Fruit fly (Drosophila melanogaster): ENCODE measurements around the gene PolI.

The PolI gene

DNA sequence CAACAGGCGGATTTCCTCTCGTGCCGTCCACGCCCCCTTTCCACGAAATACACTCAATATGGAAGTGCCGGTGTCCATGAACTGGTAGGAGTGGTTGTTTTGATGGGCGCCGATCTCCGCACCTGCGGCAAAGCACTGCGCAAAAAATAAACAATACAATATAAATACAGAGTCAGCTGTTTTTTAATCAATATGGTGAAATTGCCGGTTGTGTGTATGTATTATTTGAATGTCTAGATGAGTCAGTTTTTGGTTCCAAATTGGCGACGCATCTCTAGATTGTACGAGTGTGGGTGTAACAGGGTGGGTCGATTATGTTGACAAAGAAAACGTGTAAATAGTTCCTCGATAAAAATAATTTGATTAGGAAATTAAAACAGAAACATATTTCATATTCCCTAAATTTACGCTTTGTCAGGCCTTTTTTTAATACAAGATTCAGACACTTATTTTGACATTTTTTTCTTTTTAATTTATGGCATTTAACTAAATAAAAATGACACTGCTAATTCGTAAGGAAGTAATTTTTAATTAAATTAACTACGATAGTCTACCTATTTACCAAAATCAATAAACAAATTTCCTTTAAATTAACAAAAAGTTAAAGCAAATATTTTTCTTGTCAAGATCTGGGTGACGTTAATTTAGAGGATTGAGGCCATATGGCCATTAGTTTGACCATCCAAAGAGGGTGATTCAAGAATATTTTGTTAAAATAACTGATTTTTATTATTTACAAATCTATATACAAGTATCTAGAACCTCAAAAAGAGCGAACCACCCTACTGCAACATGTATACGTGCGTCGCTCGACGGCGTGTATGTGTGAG is 6.4 kb downstream of the PolI start (continued):
- TF ChIP-seq CG5953 (GFP tag; IDR thresholded peaks at IDR 0.05) (peak; percentile 71), CG12299 (tag; optimal IDR thresholded peaks at IDR 0.05) (peak; percentile 86), pum (GFP tag; optimal IDR thresholded peaks at IDR 0.05) (peak; percentile 41), danr (GFP tag; IDR thresholded peaks at IDR 0.05) (peak; percentile 18; the same call in 1 of the 2 replicates), CG15073 (GFP tag; optimal IDR thresholded peaks at IDR 0.05) (peak; percentile 54), CG8290 (GFP tag; optimal IDR thresholded peaks at IDR 0.05) (no peak), CG8290 (tag; optimal IDR thresholded peaks at IDR 0.05) (peak; percentile 57 to 70), pho (GFP tag; optimal IDR thresholded peaks at IDR 0.05) (peak; percentile 87), CG7271 (tag; optimal IDR thresholded peaks at IDR 0.05) (peak; percentile 6), CG7928 (GFP tag; optimal IDR thresholded peaks at IDR 0.05) (peak; percentile 72), CG10209 (GFP tag; optimal IDR thresholded peaks at IDR 0.05) (peak; percentile 92), CG34224 (GFP tag; IDR thresholded peaks at IDR 0.05; ENCODE audit: partially characterized antibody) (no peak), CG16779 (GFP tag; IDR thresholded peaks at IDR 0.05) (peak; percentile 48; the same call in 1 of the 2 replicates), gcm2 (GFP tag; optimal IDR thresholded peaks at IDR 0.05) (peak; percentile 8), CG12769 (tag; optimal IDR thresholded peaks at IDR 0.05) (peak; percentile 63), CG11247 (GFP tag; IDR thresholded peaks at IDR 0.05) (peak; percentile 50), CG2889 (GFP tag; IDR thresholded peaks at IDR 0.05) (no peak; the same call in 1 of the 3 replicates), CG31224 (GFP tag; IDR thresholded peaks at IDR 0.05) (peak; percentile 66), vnd (GFP tag; IDR thresholded peaks at IDR 0.05; ENCODE audit: partially characterized antibody) (no peak), HHEX (GFP tag; optimal IDR thresholded peaks at IDR 0.05) (peak; percentile 90), Bdp1 (GFP tag; optimal IDR thresholded peaks at IDR 0.05) (peak; percentile 59), CG1647 (GFP tag; optimal IDR thresholded peaks at IDR 0.05) (peak; percentile 47), pan (optimal IDR thresholded peaks at IDR 0.05) (no peak), pan (GFP tag; optimal IDR thresholded peaks at IDR 0.05 in 1 of 2, IDR thresholded peaks at IDR 0.05 in 1 of 2) (peak in 1 of 2 experiments; percentile 73), z (GFP tag; IDR thresholded peaks at IDR 0.05) (no peak), en (GFP tag; optimal IDR thresholded peaks at IDR 0.05) (peak; percentile 41), CG12071 (GFP tag; optimal IDR thresholded peaks at IDR 0.05) (peak; percentile 63), CG10147 (GFP tag; optimal IDR thresholded peaks at IDR 0.05) (peak; percentile 94), CG6689 (GFP tag; IDR thresholded peaks at IDR 0.05) (peak; percentile 85), luna (GFP tag; optimal IDR thresholded peaks at IDR 0.05) (peak; percentile 47), chn (GFP tag; optimal IDR thresholded peaks at IDR 0.05) (peak; percentile 63), Ets65A (GFP tag) (peak; percentile 78), CG32532 (GFP tag; IDR thresholded peaks at IDR 0.05) (peak; percentile 84), CG11696 (GFP tag; IDR thresholded peaks at IDR 0.05) (peak; percentile 25; the same call in 1 of the 2 replicates), tap (tag; optimal IDR thresholded peaks at IDR 0.05) (peak; percentile 87), CG14014 (GFP tag; IDR thresholded peaks at IDR 0.05) (peak; percentile 69), insv (GFP tag; optimal IDR thresholded peaks at IDR 0.05) (peak in 1 of 2 experiments; percentile 71), toy (GFP tag; IDR thresholded peaks at IDR 0.05) (no peak), pzg (GFP tag; optimal IDR thresholded peaks at IDR 0.05) (peak; percentile 17), Bgb (GFP tag; IDR thresholded peaks at IDR 0.05; ENCODE audit: partially characterized antibody) (no peak), exex (tag; optimal IDR thresholded peaks at IDR 0.05) (peak; percentile 69), sob (GFP tag; IDR thresholded peaks at IDR 0.05) (peak; percentile 72; the same call in 1 of the 2 replicates), MESR4 (GFP tag; optimal IDR thresholded peaks at IDR 0.05) (no peak), Stat92E (GFP tag; optimal IDR thresholded peaks at IDR 0.05) (no peak), Six4 (GFP tag; optimal IDR thresholded peaks at IDR 0.05) (peak; percentile 67), CG9797 (GFP tag; optimal IDR thresholded peaks at IDR 0.05) (no peak), CG30020 (tag; optimal IDR thresholded peaks at IDR 0.05) (peak; percentile 76), zfh1 (GFP tag; IDR thresholded peaks at IDR 0.05) (peak; percentile 76; the same call in 1 of the 3 replicates), mam (GFP tag; optimal IDR thresholded peaks at IDR 0.05) (peak; percentile 69), stc (GFP tag; IDR thresholded peaks at IDR 0.05) (peak; percentile 66)
